Worm (Caenorhabditis elegans) whole organism, L4 larva: ENCODE data around the gene C34D10.5.

Source experiments
- F26F4.8 ChIP-seq: fragments of 200-800 bp; sonication (Bioruptor generic); conservative IDR thresholded peaks from 2 replicates; pipeline ENCODE4 v1.3.6; 2022; ENCODE audit warnings: missing genetic modification characterization, missing compliant biosample characterization
- F44E2.7 ChIP-seq: fragments of 200-800 bp; sonication (Bioruptor generic); IDR thresholded peaks from 2 replicates; pipeline ENCODE4 v2.1.2; 2022; ENCODE audit warnings: missing genetic modification characterization, missing compliant biosample characterization
- F49E8.2 ChIP-seq: sonication (generic microtip); optimal IDR thresholded peaks from 2 replicates; lab custom pipeline; 2016; ENCODE audit warnings: missing compliant biosample characterization, mild to moderate bottlenecking, missing genetic modification characterization, borderline replicate concordance
- R02D3.7 ChIP-seq: fragments of 150-350 bp; sonication (generic microtip); optimal IDR thresholded peaks from 3 replicates; lab custom pipeline; 2014; ENCODE audit warnings: missing biosample characterization, missing genetic modification characterization
- T20F7.1 ChIP-seq: fragments of 200-800 bp; sonication (Bioruptor generic); optimal IDR thresholded peaks from 2 replicates; lab custom pipeline; 2018; ENCODE audit warnings: mild to moderate bottlenecking, missing genetic modification characterization, missing compliant biosample characterization
- T26A8.4 ChIP-seq: fragments of 200-800 bp; sonication (Bioruptor generic); IDR thresholded peaks from 2 replicates; pipeline ENCODE4 v1.3.6; 2022; ENCODE audit warnings: missing genetic modification characterization, missing compliant biosample characterization
- Y105C5A.15 ChIP-seq: fragments of 200-800 bp; sonication (Bioruptor generic); IDR thresholded peaks from 2 replicates; pipeline ENCODE4 v1.3.6; 2022; ENCODE audit warnings: missing genetic modification characterization, missing compliant biosample characterization
- Y48G9A.11 ChIP-seq: fragments of 200-800 bp; sonication (Bioruptor generic); IDR thresholded peaks from 2 replicates; pipeline ENCODE4 v1.3.6; 2022; ENCODE audit warnings: missing genetic modification reagents, missing genetic modification characterization, missing compliant biosample characterization
- Y5F2A.4 ChIP-seq: fragments of 200-800 bp; sonication (Bioruptor generic); optimal IDR thresholded peaks from 2 replicates; lab custom pipeline; 2018; ENCODE audit warnings: mild to moderate bottlenecking, missing genetic modification characterization, missing compliant biosample characterization
- Y75B8A.6 ChIP-seq: fragments of 200-800 bp; sonication (Bioruptor generic); IDR thresholded peaks from 2 replicates; pipeline ENCODE4 v1.3.6; 2022; ENCODE audit warnings: missing genetic modification reagents, missing genetic modification characterization, missing compliant biosample characterization
- ZK337.2 ChIP-seq: fragments of 200-800 bp; sonication (Bioruptor generic); IDR thresholded peaks from 2 replicates; pipeline ENCODE4 v1.3.6; 2022; ENCODE audit warnings: missing genetic modification reagents, missing genetic modification characterization, missing compliant biosample characterization
- aha-1 ChIP-seq: fragments of 150-350 bp; peaks from one replicate; lab custom pipeline; 2014; ENCODE audit warnings: missing biosample characterization, missing genetic modification characterization
- aly-2 ChIP-seq: sonication (generic microtip); optimal IDR thresholded peaks from 2 replicates; lab custom pipeline; 2018; ENCODE audit warnings: missing biosample characterization, missing genetic modification characterization
- ama-1 ChIP-seq: fragments of 150-350 bp; optimal IDR thresholded peaks from 2 replicates; lab custom pipeline; 2014; ENCODE audit warnings: inconsistent platforms, mixed read lengths
- attf-4 ChIP-seq: sonication (generic microtip); optimal IDR thresholded peaks from 3 replicates; lab custom pipeline; 2017; ENCODE audit warnings: missing biosample characterization, missing genetic modification characterization
- ceh-20 ChIP-seq: fragments of 200-800 bp; sonication (Bioruptor generic); IDR thresholded peaks from 2 replicates; pipeline ENCODE4 v1.3.6; 2022; ENCODE audit warnings: missing genetic modification reagents, missing genetic modification characterization, missing compliant biosample characterization
- cey-2 ChIP-seq: sonication (generic microtip); optimal IDR thresholded peaks from 3 replicates; lab custom pipeline; 2017; ENCODE audit warnings: missing genetic modification characterization, mild to moderate bottlenecking, missing compliant biosample characterization, antibody characterized with exemption, borderline replicate concordance; ENCODE audit not compliant: insufficient read depth
- ctbp-1 ChIP-seq: fragments of 200-800 bp; sonication (Bioruptor generic); IDR thresholded peaks from 2 replicates; pipeline ENCODE4 v1.3.6; 2022; ENCODE audit warnings: missing genetic modification reagents, missing genetic modification characterization, missing compliant biosample characterization
- daf-12 ChIP-seq: fragments of 150-350 bp; optimal IDR thresholded peaks from 2 replicates; lab custom pipeline; 2014; ENCODE audit warnings: missing biosample characterization, missing genetic modification reagents, missing genetic modification characterization
- daf-19 ChIP-seq: fragments of 200-800 bp; sonication (Bioruptor generic); conservative IDR thresholded peaks from 2 replicates; pipeline ENCODE4 v1.3.6; 2022; ENCODE audit warnings: missing genetic modification characterization, missing compliant biosample characterization
- dmd-8 ChIP-seq: fragments of 200-800 bp; sonication (Bioruptor generic); IDR thresholded peaks from 2 replicates; pipeline ENCODE4 v1.3.6; 2022; ENCODE audit warnings: missing genetic modification characterization, missing compliant biosample characterization
- dpl-1 ChIP-seq: fragments of 150-350 bp; optimal IDR thresholded peaks from 2 replicates; lab custom pipeline; 2014; ENCODE audit warnings: missing biosample characterization, missing genetic modification reagents, missing genetic modification characterization
- egl-27 ChIP-seq: sonication (generic microtip); optimal IDR thresholded peaks from 3 replicates; lab custom pipeline; 2017; ENCODE audit warnings: missing biosample characterization, missing genetic modification reagents, missing genetic modification characterization
- egl-43 ChIP-seq: fragments of 200-800 bp; sonication (Bioruptor generic); IDR thresholded peaks from 2 replicates; pipeline ENCODE4 v1.3.6; 2022; ENCODE audit warnings: missing genetic modification reagents, missing genetic modification characterization, missing compliant biosample characterization
- gei-8 ChIP-seq: fragments of 200-800 bp; sonication (Bioruptor generic); optimal IDR thresholded peaks from 2 replicates; lab custom pipeline; 2018; ENCODE audit warnings: mild to moderate bottlenecking, missing genetic modification characterization, missing compliant biosample characterization
- hif-1 ChIP-seq, 2 experiments: sonication (generic microtip); optimal IDR thresholded peaks; 2 replicates each; lab custom pipeline; 2016 to 2017; ENCODE audit warnings: missing compliant biosample characterization in 2 of 2, missing genetic modification characterization in 2 of 2, missing genetic modification reagents in 2 of 2, missing genotype in 2 of 2, mild to moderate bottlenecking in 1 of 2
- lin-1 ChIP-seq: fragments of 200-800 bp; sonication (Bioruptor generic); IDR thresholded peaks from 2 replicates; pipeline ENCODE4 v1.3.6; 2022; ENCODE audit warnings: missing genetic modification reagents, missing genetic modification characterization, missing compliant biosample characterization
- lin-13 ChIP-seq: fragments of 150-350 bp; optimal IDR thresholded peaks from 2 replicates; lab custom pipeline; 2014; ENCODE audit warnings: missing biosample characterization, missing genetic modification reagents, missing genetic modification characterization
- lin-39 ChIP-seq: fragments of 150-350 bp; optimal IDR thresholded peaks from 2 replicates; lab custom pipeline; 2014; ENCODE audit warnings: missing biosample characterization, missing genetic modification reagents, missing genetic modification characterization
- lir-3 ChIP-seq: sonication (generic microtip); optimal IDR thresholded peaks from 2 replicates; lab custom pipeline; 2016; ENCODE audit warnings: mild to moderate bottlenecking, missing genetic modification characterization, missing compliant biosample characterization
- madf-5 ChIP-seq, 2 experiments: fragments of 200-800 bp; sonication (Bioruptor generic); IDR thresholded peaks; 2 replicates each; pipeline ENCODE4 v1.3.6; 2022; ENCODE audit warnings: missing compliant biosample characterization in 2 of 2, missing genetic modification characterization in 2 of 2
- madf-9 ChIP-seq: fragments of 200-800 bp; sonication (Bioruptor generic); conservative IDR thresholded peaks from 2 replicates; pipeline ENCODE4 v1.3.6; 2022; ENCODE audit warnings: missing genetic modification reagents, missing genetic modification characterization, missing compliant biosample characterization
- nhr-10 ChIP-seq: fragments of 150-350 bp; optimal IDR thresholded peaks from 2 replicates; lab custom pipeline; 2014; ENCODE audit warnings: missing biosample characterization, missing genetic modification characterization
- nhr-11 ChIP-seq: fragments of 150-350 bp; optimal IDR thresholded peaks from 2 replicates; lab custom pipeline; 2014; ENCODE audit warnings: missing biosample characterization, missing genetic modification characterization
- nhr-111 ChIP-seq: fragments of 200-800 bp; sonication (Bioruptor generic); optimal IDR thresholded peaks from 2 replicates; lab custom pipeline; 2018; ENCODE audit warnings: mild to moderate bottlenecking, missing genetic modification characterization, missing compliant biosample characterization
- nhr-237 ChIP-seq: sonication (generic microtip); optimal IDR thresholded peaks from 2 replicates; lab custom pipeline; 2017; ENCODE audit warnings: missing biosample characterization, missing genetic modification characterization
- nhr-25 ChIP-seq: sonication (generic microtip); optimal IDR thresholded peaks from 2 replicates; lab custom pipeline; 2017; ENCODE audit warnings: missing genetic modification characterization, mild to moderate bottlenecking, missing compliant biosample characterization, antibody characterized with exemption, moderate library complexity, borderline replicate concordance; ENCODE audit not compliant: insufficient read depth
- nhr-42 ChIP-seq: fragments of 200-800 bp; sonication (Bioruptor generic); IDR thresholded peaks from 2 replicates; pipeline ENCODE4 v1.3.6; 2022; ENCODE audit warnings: missing genetic modification characterization, missing compliant biosample characterization
- nhr-48 ChIP-seq: sonication (generic microtip); optimal IDR thresholded peaks from 2 replicates; lab custom pipeline; 2016; ENCODE audit warnings: mild to moderate bottlenecking, missing genetic modification characterization, missing compliant biosample characterization
- php-3 ChIP-seq: fragments of 200-800 bp; sonication (Bioruptor generic); IDR thresholded peaks from 2 replicates; pipeline ENCODE4 v1.3.6; 2022; ENCODE audit warnings: missing genetic modification reagents, missing genetic modification characterization, missing compliant biosample characterization
- rbr-2 ChIP-seq: sonication (generic microtip); optimal IDR thresholded peaks from 2 replicates; lab custom pipeline; 2016; ENCODE audit warnings: missing genotype, missing genetic modification characterization, missing compliant biosample characterization
- saeg-2 ChIP-seq: fragments of 200-800 bp; sonication (Bioruptor generic); IDR thresholded peaks from 2 replicates; pipeline ENCODE4 v1.3.6; 2022; ENCODE audit warnings: missing genetic modification reagents, missing genetic modification characterization, missing compliant biosample characterization
- set-16 ChIP-seq: fragments of 200-800 bp; sonication (Bioruptor generic); IDR thresholded peaks from 2 replicates; pipeline ENCODE4 v1.3.6; 2022; ENCODE audit warnings: missing genetic modification reagents, missing genetic modification characterization, missing compliant biosample characterization
- snpc-4 ChIP-seq: fragments of 150-350 bp; optimal IDR thresholded peaks from 2 replicates; lab custom pipeline; 2014; ENCODE audit warnings: missing biosample characterization, missing genetic modification characterization
- spr-3 ChIP-seq: fragments of 200-800 bp; sonication (Bioruptor generic); optimal IDR thresholded peaks from 2 replicates; lab custom pipeline; 2018; ENCODE audit warnings: mild to moderate bottlenecking, missing genetic modification characterization, missing compliant biosample characterization
- tra-1 ChIP-seq: fragments of 200-800 bp; sonication (Bioruptor generic); IDR thresholded peaks from 2 replicates; pipeline ENCODE4 v1.3.6; 2022; ENCODE audit warnings: missing genetic modification reagents, missing genetic modification characterization, missing compliant biosample characterization
- unc-39 ChIP-seq: sonication (generic microtip); optimal IDR thresholded peaks from 2 replicates; lab custom pipeline; 2017; ENCODE audit warnings: missing biosample characterization, missing genetic modification characterization
- unc-62 ChIP-seq, 3 experiments: fragments of 150-350 bp in 1 of 3; sonication (generic microtip); optimal IDR thresholded peaks in 2 of 3; peaks in 1 of 3; 1 replicate in 1 of 3; 2 replicates in 2 of 3; lab custom pipeline; 2014 to 2017; ENCODE audit warnings: missing biosample characterization in 3 of 3, missing genetic modification characterization in 3 of 3, missing genetic modification reagents in 3 of 3, missing genotype in 1 of 3
- vab-7 ChIP-seq: fragments of 200-800 bp; sonication (Bioruptor generic); IDR thresholded peaks from 2 replicates; pipeline ENCODE4 v1.3.6; 2022; ENCODE audit warnings: missing genetic modification reagents, missing genetic modification characterization, missing compliant biosample characterization
- zag-1 ChIP-seq: fragments of 150-350 bp; optimal IDR thresholded peaks from 2 replicates; lab custom pipeline; 2014; ENCODE audit warnings: missing biosample characterization, missing genetic modification characterization
- zfp-3 ChIP-seq: fragments of 200-800 bp; sonication (Bioruptor generic); conservative IDR thresholded peaks from 2 replicates; pipeline ENCODE4 v1.3.6; 2022; ENCODE audit warnings: missing genetic modification reagents, missing genetic modification characterization, missing compliant biosample characterization

The C34D10.5 gene

DNA sequence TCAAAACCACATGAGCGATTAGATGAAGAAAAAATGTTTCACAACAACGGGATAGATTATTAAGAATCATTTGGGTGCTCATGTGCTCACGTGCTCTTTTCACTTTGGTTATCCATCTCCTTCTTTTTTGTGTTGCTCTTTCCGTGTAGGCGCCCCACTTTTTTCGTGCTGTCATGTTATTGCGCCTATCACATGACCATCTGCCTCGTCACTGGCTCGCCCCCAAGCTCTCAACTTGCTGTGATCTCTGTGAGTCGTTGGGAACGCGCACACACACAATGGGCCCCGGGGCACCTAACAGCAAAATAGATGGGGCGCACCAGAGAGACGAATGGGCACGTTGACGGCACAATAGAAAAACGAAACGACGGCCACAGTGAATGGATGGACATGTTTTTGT is 3.8 kb downstream of the C34D10.5 start (continued):
- TF ChIP-seq ZK337.2 (0 out of 2 replicates have a peak, but pooled peaks have one; percentile 28), nhr-237 (tag; lab: Kevin White, UChicago) (no peak), attf-4 (tag; lab: Kevin White, UChicago) (no peak), gei-8 (GFP tag; lab: Kevin White, UChicago) (peak; percentile 29), tra-1 (GFP tag; lab: Robert Waterston, UW) (peak; percentile 58; the same call in 1 of the 2 replicates), madf-9 (GFP tag; lab: Robert Waterston, UW) (0 out of 2 replicates have a peak, but pooled peaks have one; percentile 17), spr-3 (GFP tag; lab: Kevin White, UChicago) (no peak), egl-27 (tag; lab: Kevin White, UChicago) (no peak), daf-19 (no peak), nhr-11 (tag; lab: Kevin White, UChicago) (peak; percentile 93), lir-3 (no peak), hif-1 (tag; optimal IDR thresholded peaks at IDR 0.05; lab: Kevin White, UChicago) (peak; percentile 17 to 88), cey-2 (tag; lab: Kevin White, UChicago) (no peak), snpc-4 (tag; lab: Kevin White, UChicago) (no peak), unc-62 (GFP tag; optimal IDR thresholded peaks at IDR 0.05 in 1 of 2; lab: Kevin White, UChicago) (peak in 1 of 2 experiments; percentile 89), unc-62 (tag; optimal IDR thresholded peaks at IDR 0.05; lab: Kevin White, UChicago) (no peak), T20F7.1 (peak; percentile 69), set-16 (GFP tag; lab: Robert Waterston, UW) (peak; percentile 62), nhr-42 (GFP tag; lab: Robert Waterston, UW) (no peak), egl-43 (peak; percentile 84), ceh-20 (GFP tag; lab: Robert Waterston, UW) (peak; percentile 91), Y105C5A.15 (GFP tag; lab: Robert Waterston, UW) (no peak), nhr-25 (tag; lab: Kevin White, UChicago) (no peak), lin-13 (peak; percentile 7), php-3 (GFP tag; lab: Robert Waterston, UW) (no peak), aha-1 (tag; lab: Kevin White, UChicago) (peak; percentile 98), ctbp-1 (GFP tag; lab: Robert Waterston, UW) (peak; percentile 95), nhr-48 (tag; lab: Kevin White, UChicago) (peak; percentile 53), T26A8.4 (GFP tag; lab: Robert Waterston, UW) (peak; percentile 36; the same call in 1 of the 2 replicates), dmd-8 (GFP tag; lab: Robert Waterston, UW) (0 out of 2 replicates have a peak, but pooled peaks have one; percentile 11), F26F4.8 (GFP tag; lab: Robert Waterston, UW) (no peak), ama-1 (lab: Kevin White, UChicago) (peak; percentile 62), saeg-2 (GFP tag; lab: Robert Waterston, UW) (no peak), R02D3.7 (no peak), F44E2.7 (no peak), unc-39 (tag; lab: Kevin White, UChicago) (no peak), Y48G9A.11 (GFP tag; lab: Robert Waterston, UW) (no peak), rbr-2 (tag; lab: Kevin White, UChicago) (peak; percentile 86), madf-5 (GFP tag; IDR thresholded peaks at IDR 0.05; lab: Robert Waterston, UW) (no peak), lin-1 (GFP tag; lab: Robert Waterston, UW) (no peak), nhr-111 (GFP tag; lab: Kevin White, UChicago) (no peak), Y5F2A.4 (GFP tag; lab: Kevin White, UChicago) (no peak), aly-2 (tag; lab: Kevin White, UChicago) (no peak), dpl-1 (GFP tag; lab: Kevin White, UChicago) (peak; percentile 25), lin-39 (tag; lab: Kevin White, UChicago) (no peak), nhr-10 (tag; lab: Kevin White, UChicago) (no peak), zfp-3 (no peak; the same call in 1 of the 2 replicates), Y75B8A.6 (no peak), zag-1 (tag; lab: Kevin White, UChicago) (no peak), F49E8.2 (tag; lab: Kevin White, UChicago) (no peak), daf-12 (no peak), vab-7 (GFP tag; lab: Robert Waterston, UW) (no peak; the same call in 1 of the 2 replicates)
